Fruit fly (Drosophila melanogaster): ENCODE results near the gene Clk.

The Clk gene

dm6 chr3L:7775365-7775905 is at the start of gene Clk:
Gene Clk (minus strand): TSS chr3L:7775603.
- TF ChIP-seq CG12768 (GFP tag; optimal IDR thresholded peaks at IDR 0.05) (peak; percentile 48), Crg-1 (GFP tag; optimal IDR thresholded peaks at IDR 0.05) (no peak), ovo (GFP tag; optimal IDR thresholded peaks at IDR 0.05) (no peak), CG7045 (GFP tag; optimal IDR thresholded peaks at IDR 0.05) (no peak), CG11617 (GFP tag; optimal IDR thresholded peaks at IDR 0.05) (no peak), CG7101 (tag; optimal IDR thresholded peaks at IDR 0.05) (no peak), CG33017 (tag; optimal IDR thresholded peaks at IDR 0.05) (peak; percentile 18), Mnt (GFP tag; optimal IDR thresholded peaks at IDR 0.05) (peak; percentile 62), pad (GFP tag; optimal IDR thresholded peaks at IDR 0.05) (no peak), toe (GFP tag; optimal IDR thresholded peaks at IDR 0.05) (no peak), CG1620 (GFP tag; optimal IDR thresholded peaks at IDR 0.05) (no peak), kay (GFP tag; ENCODE audit: borderline replicate concordance) (no peak), CG5204 (GFP tag; optimal IDR thresholded peaks at IDR 0.05) (no peak), cic (GFP tag; optimal IDR thresholded peaks at IDR 0.05) (peak; percentile 93), cnc (optimal IDR thresholded peaks at IDR 0.05) (no peak), Clk (GFP tag; optimal IDR thresholded peaks at IDR 0.05) (peak; percentile 41), tj (GFP tag; optimal IDR thresholded peaks at IDR 0.05) (peak; percentile 83), bab1 (GFP tag; optimal IDR thresholded peaks at IDR 0.05) (no peak), CG14711 (tag; optimal IDR thresholded peaks at IDR 0.05) (no peak), Hr96 (GFP tag; optimal IDR thresholded peaks at IDR 0.05) (no peak)

DNA sequence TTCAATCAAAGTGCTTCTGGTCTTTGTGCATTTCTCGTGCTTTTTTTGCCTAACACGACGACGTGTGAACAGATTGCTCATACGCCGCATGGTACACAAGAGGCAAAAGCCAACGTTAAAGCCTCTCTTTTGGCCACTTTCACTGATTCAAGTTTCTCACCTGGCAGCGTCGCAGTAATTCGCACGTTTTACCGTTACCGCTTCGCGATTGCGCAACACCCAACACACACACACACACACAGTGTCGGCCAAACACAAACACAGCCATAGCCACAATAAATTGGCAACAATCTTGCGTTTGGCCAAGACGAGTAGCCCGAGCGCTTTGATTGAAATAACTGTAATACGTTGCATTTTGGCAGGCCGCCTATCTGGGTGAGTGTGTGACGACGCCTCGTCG is 47.8 kb upstream of the Clk start:
- no peak for TF ChIP-seq ovo (GFP tag; optimal IDR thresholded peaks at IDR 0.05)
- peak; percentile 25 for TF ChIP-seq kay (GFP tag; ENCODE audit: borderline replicate concordance)

DNA sequence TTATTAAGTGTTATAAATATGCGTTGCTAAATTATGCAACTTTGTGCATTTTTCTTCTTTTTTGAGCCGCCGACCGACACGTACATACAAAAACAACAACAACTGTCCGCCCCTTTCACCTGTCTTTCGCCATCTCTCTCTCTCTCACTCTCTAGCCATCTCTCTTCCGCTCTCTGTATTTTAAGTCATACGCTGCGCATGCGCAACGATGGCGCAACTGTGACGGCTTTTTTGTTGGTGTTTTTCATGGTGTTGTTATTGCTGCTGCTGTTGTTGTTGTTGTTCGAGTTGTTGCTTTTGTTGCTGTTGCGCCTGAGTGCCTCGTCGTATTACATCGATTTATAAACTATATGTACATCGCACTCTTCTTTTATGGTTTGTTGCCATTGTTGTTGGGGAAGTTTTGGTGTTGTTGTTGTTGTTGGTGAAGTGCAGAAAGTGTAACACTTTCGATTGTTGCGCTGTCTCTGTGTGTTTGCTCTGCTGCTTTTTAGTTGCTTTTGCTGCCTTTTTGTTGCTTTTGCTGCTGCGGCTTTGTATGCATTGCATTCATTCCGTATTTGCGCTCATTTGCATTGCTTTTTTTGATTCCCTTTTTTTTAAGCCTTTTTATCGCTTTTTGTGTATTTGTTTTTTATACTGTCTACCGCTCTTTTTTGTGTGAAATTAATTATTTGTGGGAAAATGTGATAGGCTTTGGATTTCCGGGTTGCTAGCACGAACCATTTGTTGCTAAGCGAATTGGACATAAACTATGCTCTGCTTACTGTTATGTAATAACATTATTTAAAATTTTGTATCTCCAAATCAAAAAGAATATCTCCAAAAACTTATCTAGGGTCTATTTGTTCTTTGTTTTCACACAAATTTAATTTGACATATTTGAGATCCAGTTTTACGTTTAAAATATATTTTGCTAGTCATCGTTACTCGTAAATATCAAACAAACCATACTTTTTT is 46.5 kb upstream of the Clk start:
- TF ChIP-seq CG33017 (tag; optimal IDR thresholded peaks at IDR 0.05) (no peak), Hr96 (GFP tag; optimal IDR thresholded peaks at IDR 0.05) (no peak), CG11617 (GFP tag; optimal IDR thresholded peaks at IDR 0.05) (no peak), tj (GFP tag; optimal IDR thresholded peaks at IDR 0.05) (no peak), Clk (GFP tag; optimal IDR thresholded peaks at IDR 0.05) (no peak), CG7101 (tag; optimal IDR thresholded peaks at IDR 0.05) (no peak), toe (GFP tag; optimal IDR thresholded peaks at IDR 0.05) (no peak), CG1620 (GFP tag; optimal IDR thresholded peaks at IDR 0.05) (no peak), Crg-1 (GFP tag; optimal IDR thresholded peaks at IDR 0.05) (no peak), pad (GFP tag; optimal IDR thresholded peaks at IDR 0.05) (no peak), Mnt (GFP tag; optimal IDR thresholded peaks at IDR 0.05) (no peak), CG14711 (tag; optimal IDR thresholded peaks at IDR 0.05) (no peak), CG5204 (GFP tag; optimal IDR thresholded peaks at IDR 0.05) (no peak), CG7045 (GFP tag; optimal IDR thresholded peaks at IDR 0.05) (no peak)

dm6 chr3L:7821169-7821568 is 45.8 kb upstream of the Clk start:
- TF ChIP-seq Hr96 (GFP tag; optimal IDR thresholded peaks at IDR 0.05) (no peak), pad (GFP tag; optimal IDR thresholded peaks at IDR 0.05) (no peak), ovo (GFP tag; optimal IDR thresholded peaks at IDR 0.05) (no peak), kay (GFP tag; ENCODE audit: borderline replicate concordance) (no peak), CG1620 (GFP tag; optimal IDR thresholded peaks at IDR 0.05) (no peak), CG14711 (tag; optimal IDR thresholded peaks at IDR 0.05) (no peak), CG5204 (GFP tag; optimal IDR thresholded peaks at IDR 0.05) (no peak), CG11617 (GFP tag; optimal IDR thresholded peaks at IDR 0.05) (no peak), CG33017 (tag; optimal IDR thresholded peaks at IDR 0.05) (no peak), Mnt (GFP tag; optimal IDR thresholded peaks at IDR 0.05) (no peak), CG12768 (GFP tag; optimal IDR thresholded peaks at IDR 0.05) (no peak), toe (GFP tag; optimal IDR thresholded peaks at IDR 0.05) (no peak), cnc (optimal IDR thresholded peaks at IDR 0.05) (no peak), CG7045 (GFP tag; optimal IDR thresholded peaks at IDR 0.05) (no peak)

dm6 chr3L:7820236-7820635 is 44.8 kb upstream of the Clk start:
- peak; percentile 86 for TF ChIP-seq tj (GFP tag; optimal IDR thresholded peaks at IDR 0.05)
- TF ChIP-seq CG7045 (GFP tag; optimal IDR thresholded peaks at IDR 0.05), result no peak
- TF ChIP-seq cnc (optimal IDR thresholded peaks at IDR 0.05), result no peak

DNA sequence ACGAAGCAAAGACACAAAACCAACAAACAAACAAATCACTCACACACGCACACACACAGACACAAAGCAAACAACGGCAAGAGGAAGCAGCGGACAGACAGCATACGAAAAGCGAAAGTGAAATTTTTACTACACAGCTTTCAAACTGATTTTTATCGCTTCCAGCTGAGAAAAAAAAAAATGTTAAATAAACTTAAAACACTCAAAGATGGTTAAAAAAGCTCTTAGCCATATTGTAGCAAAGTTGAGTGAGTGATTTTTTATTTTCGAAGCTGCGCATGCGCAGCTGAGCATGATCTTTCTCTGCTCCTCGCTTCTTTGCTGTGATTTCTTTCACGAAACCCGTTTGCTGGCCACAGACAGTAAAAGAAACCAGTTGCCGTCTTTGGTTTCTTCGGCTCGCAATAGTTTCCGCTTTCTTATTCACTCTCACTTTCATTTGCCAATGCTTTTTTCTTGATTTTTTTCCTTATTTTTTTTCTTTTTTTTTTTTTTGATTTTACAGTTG is 43.1 kb upstream of the Clk start:
- TF ChIP-seq bab1 (GFP tag; optimal IDR thresholded peaks at IDR 0.05) (no peak), CG11617 (GFP tag; optimal IDR thresholded peaks at IDR 0.05) (no peak), CG33017 (tag; optimal IDR thresholded peaks at IDR 0.05) (no peak), CG1620 (GFP tag; optimal IDR thresholded peaks at IDR 0.05) (no peak), toe (GFP tag; optimal IDR thresholded peaks at IDR 0.05) (no peak), cnc (optimal IDR thresholded peaks at IDR 0.05) (no peak), CG7101 (tag; optimal IDR thresholded peaks at IDR 0.05) (no peak), Clk (GFP tag; optimal IDR thresholded peaks at IDR 0.05) (no peak), Hr96 (GFP tag; optimal IDR thresholded peaks at IDR 0.05) (no peak), ovo (GFP tag; optimal IDR thresholded peaks at IDR 0.05) (no peak), CG5204 (GFP tag; optimal IDR thresholded peaks at IDR 0.05) (no peak), Mnt (GFP tag; optimal IDR thresholded peaks at IDR 0.05) (no peak), cic (GFP tag; optimal IDR thresholded peaks at IDR 0.05) (no peak), CG7045 (GFP tag; optimal IDR thresholded peaks at IDR 0.05) (no peak), pad (GFP tag; optimal IDR thresholded peaks at IDR 0.05) (no peak), kay (GFP tag; ENCODE audit: borderline replicate concordance) (no peak), Crg-1 (GFP tag; optimal IDR thresholded peaks at IDR 0.05) (no peak), CG12768 (GFP tag; optimal IDR thresholded peaks at IDR 0.05) (no peak), tj (GFP tag; optimal IDR thresholded peaks at IDR 0.05) (no peak)
